Fruit fly (Drosophila melanogaster) whole organism, embryonic: ENCODE results near the gene SpdS.
A peak's percentile ranks its signal among the peaks of the same experiment; 100 is the strongest.

Source experiments
- B-H1 ChIP-seq: fragments of 200-800 bp; sonication (Bioruptor generic); IDR thresholded peaks from 3 replicates; pipeline ENCODE4 v1.3.6; 2022; ENCODE audit warnings: missing biosample characterization, missing genetic modification characterization
- Blimp-1 ChIP-seq: fragments of 200-800 bp; sonication (Bioruptor generic); optimal IDR thresholded peaks from 3 replicates; lab custom pipeline; 2018; ENCODE audit warnings: missing biosample characterization, missing genetic modification characterization, mild to moderate bottlenecking, moderate library complexity, missing genetic modification reagents
- CG10147 ChIP-seq: fragments of 200-800 bp; sonication (Bioruptor generic); optimal IDR thresholded peaks from 2 replicates; lab custom pipeline; 2019; ENCODE audit warnings: missing biosample characterization, mild to moderate bottlenecking, missing genetic modification characterization, moderate library complexity
- CG10321 ChIP-seq: fragments of 200-800 bp; sonication (Bioruptor generic); IDR thresholded peaks from 2 replicates; pipeline ENCODE4 v1.3.6; 2022; ENCODE audit warnings: missing biosample characterization, missing genetic modification characterization
- CG10654 ChIP-seq: fragments of 200-800 bp; sonication (Bioruptor generic); optimal IDR thresholded peaks from 2 replicates; lab custom pipeline; 2016; ENCODE audit warnings: missing biosample characterization, missing genetic modification characterization
- CG11398 ChIP-seq: fragments of 200-800 bp; sonication (Bioruptor generic); optimal IDR thresholded peaks from 2 replicates; lab custom pipeline; 2016; ENCODE audit warnings: missing biosample characterization, missing genetic modification characterization
- CG11456 ChIP-seq: fragments of 200-800 bp; sonication (Bioruptor generic); IDR thresholded peaks from 3 replicates; pipeline ENCODE4 v1.3.6; 2022; ENCODE audit warnings: missing biosample characterization, missing genetic modification characterization
- CG11696 ChIP-seq: fragments of 200-800 bp; sonication (Bioruptor generic); IDR thresholded peaks from 2 replicates; pipeline ENCODE4 v1.3.6; 2022; ENCODE audit warnings: missing biosample characterization, missing genetic modification characterization
- CG1602 ChIP-seq: fragments of 200-800 bp; sonication (Bioruptor generic); optimal IDR thresholded peaks from 3 replicates; lab custom pipeline; 2016; ENCODE audit warnings: missing biosample characterization, missing genetic modification characterization
- CG1647 ChIP-seq: fragments of 200-800 bp; sonication (Bioruptor generic); optimal IDR thresholded peaks from 3 replicates; lab custom pipeline; 2016; ENCODE audit warnings: missing biosample characterization, missing genetic modification characterization
- CG17186 ChIP-seq: fragments of 200-800 bp; sonication (Bioruptor generic); optimal IDR thresholded peaks from 3 replicates; lab custom pipeline; 2017; ENCODE audit warnings: missing biosample characterization, missing genetic modification reagents, missing genetic modification characterization
- CG30431 ChIP-seq: fragments of 200-800 bp; sonication (Bioruptor generic); optimal IDR thresholded peaks from 2 replicates; lab custom pipeline; 2017; ENCODE audit warnings: missing biosample characterization, missing genetic modification characterization
- CG31388 ChIP-seq: fragments of 200-800 bp; sonication (Bioruptor generic); optimal IDR thresholded peaks from 2 replicates; lab custom pipeline; 2016; ENCODE audit warnings: missing biosample characterization, missing genetic modification characterization
- CG32772 ChIP-seq: fragments of 200-800 bp; sonication (Bioruptor generic); IDR thresholded peaks from 2 replicates; pipeline ENCODE4 v1.3.6; 2022; ENCODE audit warnings: missing biosample characterization, missing genetic modification characterization
- CG33557 ChIP-seq: fragments of 200-800 bp; sonication (Bioruptor generic); optimal IDR thresholded peaks from 2 replicates; lab custom pipeline; 2019; ENCODE audit warnings: missing biosample characterization, mild to moderate bottlenecking, missing genetic modification characterization, moderate library complexity
- CG4707 ChIP-seq: fragments of 200-800 bp; sonication (Bioruptor generic); optimal IDR thresholded peaks from 2 replicates; lab custom pipeline; 2018; ENCODE audit warnings: missing biosample characterization, mild to moderate bottlenecking, missing genetic modification characterization, moderate library complexity
- CG9727 ChIP-seq: fragments of 200-800 bp; sonication (Bioruptor generic); optimal IDR thresholded peaks from 3 replicates; lab custom pipeline; 2017; ENCODE audit warnings: missing biosample characterization, mild to moderate bottlenecking, missing genetic modification characterization
- CHES-1-like ChIP-seq: fragments of 200-800 bp; sonication (Bioruptor generic); optimal IDR thresholded peaks from 2 replicates; lab custom pipeline; 2016; ENCODE audit warnings: missing biosample characterization, missing genetic modification characterization
- D19B ChIP-seq: fragments of 200-800 bp; sonication (Bioruptor generic); optimal IDR thresholded peaks from 2 replicates; lab custom pipeline; 2017; ENCODE audit warnings: missing biosample characterization, mild to moderate bottlenecking, missing genetic modification characterization
- Dref ChIP-seq: fragments of 200-800 bp; sonication (Bioruptor generic); IDR thresholded peaks from 2 replicates; pipeline ENCODE4 v1.3.6; 2022; ENCODE audit warnings: missing biosample characterization, missing genetic modification characterization
- H2.0 ChIP-seq: fragments of 200-800 bp; sonication (Bioruptor generic); IDR thresholded peaks from 2 replicates; pipeline ENCODE4 v1.3.6; 2022; ENCODE audit warnings: missing biosample characterization, missing genetic modification characterization
- HmgD ChIP-seq: fragments of 200-800 bp; sonication (Bioruptor generic); optimal IDR thresholded peaks from 3 replicates; lab custom pipeline; 2016; ENCODE audit warnings: missing biosample characterization, missing genetic modification characterization
- Hmx ChIP-seq: fragments of 200-800 bp; sonication (Bioruptor generic); optimal IDR thresholded peaks from 2 replicates; lab custom pipeline; 2016; ENCODE audit warnings: missing biosample characterization, missing genetic modification characterization
- Hr3 ChIP-seq: fragments of 200-800 bp; sonication (Bioruptor generic); optimal IDR thresholded peaks from 3 replicates; lab custom pipeline; 2016; ENCODE audit warnings: missing biosample characterization, missing genetic modification characterization
- Max ChIP-seq: fragments of 200-800 bp; sonication (Bioruptor generic); optimal IDR thresholded peaks from 2 replicates; lab custom pipeline; 2016; ENCODE audit warnings: missing biosample characterization, mild to moderate bottlenecking, missing genetic modification characterization
- Meics ChIP-seq: fragments of 200-800 bp; sonication (Bioruptor generic); optimal IDR thresholded peaks from 2 replicates; lab custom pipeline; 2017; ENCODE audit warnings: missing biosample characterization, mild to moderate bottlenecking, missing genetic modification characterization
- Mes4 ChIP-seq: fragments of 200-800 bp; sonication (Bioruptor generic); optimal IDR thresholded peaks from 2 replicates; lab custom pipeline; 2016; ENCODE audit warnings: missing biosample characterization, missing genetic modification characterization
- Nf-YB ChIP-seq: fragments of 200-800 bp; sonication (Bioruptor generic); optimal IDR thresholded peaks from 3 replicates; lab custom pipeline; 2019; ENCODE audit warnings: missing biosample characterization, mild to moderate bottlenecking, missing genetic modification characterization, moderate library complexity
- NfI ChIP-seq: fragments of 200-800 bp; sonication (Bioruptor generic); optimal IDR thresholded peaks from 3 replicates; lab custom pipeline; 2018; ENCODE audit warnings: missing biosample characterization, mild to moderate bottlenecking, missing genetic modification characterization, moderate library complexity
- Sry-δ ChIP-seq: fragments of 200-800 bp; sonication (Bioruptor generic); optimal IDR thresholded peaks from 2 replicates; lab custom pipeline; 2016; ENCODE audit warnings: missing biosample characterization, missing genetic modification characterization
- Xrp1 ChIP-seq: fragments of 200-800 bp; sonication (Bioruptor generic); IDR thresholded peaks from 2 replicates; pipeline ENCODE4 v1.3.6; 2022; ENCODE audit warnings: missing biosample characterization, missing genetic modification characterization
- YL-1 ChIP-seq: fragments of 200-800 bp; sonication (Bioruptor generic); optimal IDR thresholded peaks from 3 replicates; lab custom pipeline; 2017; ENCODE audit warnings: missing biosample characterization, mild to moderate bottlenecking, missing genetic modification characterization
- ac ChIP-seq: fragments of 200-800 bp; sonication (Bioruptor generic); optimal IDR thresholded peaks from 3 replicates; lab custom pipeline; 2017; ENCODE audit warnings: missing biosample characterization, mild to moderate bottlenecking, missing genetic modification characterization
- al ChIP-seq: fragments of 200-800 bp; sonication (Bioruptor generic); IDR thresholded peaks from 2 replicates; pipeline ENCODE4 v1.3.6; 2022; ENCODE audit warnings: missing biosample characterization, missing genetic modification characterization
- amos ChIP-seq: fragments of 200-800 bp; sonication (Bioruptor generic); IDR thresholded peaks from 2 replicates; pipeline ENCODE4 v1.3.6; 2022; ENCODE audit warnings: missing biosample characterization, missing genetic modification characterization; ENCODE audit not compliant: partially characterized antibody
- ap ChIP-seq: fragments of 200-800 bp; sonication (Bioruptor generic); IDR thresholded peaks from 2 replicates; pipeline ENCODE4 v1.3.6; 2022; ENCODE audit warnings: missing biosample characterization, missing genetic modification characterization
- bab2 ChIP-seq: fragments of 200-800 bp; sonication (Bioruptor generic); optimal IDR thresholded peaks from 2 replicates; lab custom pipeline; 2016; ENCODE audit warnings: missing biosample characterization, missing genetic modification characterization
- bcd ChIP-seq: fragments of 200-800 bp; sonication (Bioruptor generic); optimal IDR thresholded peaks from 2 replicates; lab custom pipeline; 2017; ENCODE audit warnings: missing biosample characterization, mild to moderate bottlenecking, missing genetic modification characterization
- bigmax ChIP-seq: fragments of 200-800 bp; sonication (Bioruptor generic); optimal IDR thresholded peaks from 2 replicates; lab custom pipeline; 2018; ENCODE audit warnings: missing biosample characterization, mild to moderate bottlenecking, missing genetic modification characterization
- dan ChIP-seq: fragments of 200-800 bp; sonication (Bioruptor generic); IDR thresholded peaks from 2 replicates; pipeline ENCODE4 v1.3.6; 2022; ENCODE audit warnings: missing biosample characterization, missing genetic modification characterization
- fd3F ChIP-seq: fragments of 200-800 bp; sonication (Bioruptor generic); optimal IDR thresholded peaks from 2 replicates; lab custom pipeline; 2018; ENCODE audit warnings: missing biosample characterization, mild to moderate bottlenecking, missing genetic modification characterization, moderate library complexity
- fu2 ChIP-seq: fragments of 200-800 bp; sonication (Bioruptor generic); optimal IDR thresholded peaks from 2 replicates; lab custom pipeline; 2016; ENCODE audit warnings: missing biosample characterization, missing genetic modification characterization
- gsb ChIP-seq: fragments of 200-800 bp; sonication (Bioruptor generic); IDR thresholded peaks from 2 replicates; pipeline ENCODE4 v1.3.6; 2022; ENCODE audit warnings: missing biosample characterization, missing genetic modification characterization
- insv ChIP-seq, 2 experiments: fragments of 200-800 bp; sonication (Bioruptor generic); optimal IDR thresholded peaks; 3 replicates each; lab custom pipeline; 2016 to 2018; ENCODE audit warnings: missing biosample characterization in 2 of 2, missing genetic modification characterization in 2 of 2
- kni ChIP-seq: fragments of 200-800 bp; sonication (Bioruptor generic); optimal IDR thresholded peaks from 3 replicates; lab custom pipeline; 2017; ENCODE audit warnings: mild to moderate bottlenecking, missing biosample characterization, missing genetic modification reagents, missing genetic modification characterization
- nerfin-1 ChIP-seq: fragments of 200-800 bp; sonication (Bioruptor generic); optimal IDR thresholded peaks from 3 replicates; lab custom pipeline; 2019; ENCODE audit warnings: missing biosample characterization, mild to moderate bottlenecking, missing genetic modification characterization, moderate library complexity
- pzg ChIP-seq: fragments of 200-800 bp; sonication (Bioruptor generic); optimal IDR thresholded peaks from 3 replicates; lab custom pipeline; 2018; ENCODE audit warnings: missing biosample characterization, mild to moderate bottlenecking, missing genetic modification characterization, moderate library complexity
- sens-2 ChIP-seq: fragments of 200-800 bp; sonication (Bioruptor generic); IDR thresholded peaks from 2 replicates; pipeline ENCODE4 v1.3.6; 2022; ENCODE audit warnings: missing biosample characterization, missing genetic modification characterization
- seq ChIP-seq: fragments of 200-800 bp; sonication (Bioruptor generic); IDR thresholded peaks from 2 replicates; pipeline ENCODE4 v1.3.6; 2022; ENCODE audit warnings: missing biosample characterization, missing genetic modification characterization
- sug ChIP-seq: fragments of 200-800 bp; optimal IDR thresholded peaks from 2 replicates; lab custom pipeline; 2019; ENCODE audit warnings: missing biosample characterization, mild to moderate bottlenecking, missing genetic modification characterization, moderate library complexity
- ttk ChIP-seq: fragments of 200-800 bp; sonication (Bioruptor generic); IDR thresholded peaks from 2 replicates; pipeline ENCODE4 v2.1.2; 2022; ENCODE audit warnings: missing biosample characterization, missing genetic modification characterization
- twi ChIP-seq: fragments of 200-800 bp; optimal IDR thresholded peaks from 2 replicates; lab custom pipeline; 2019; ENCODE audit warnings: missing biosample characterization, mild to moderate bottlenecking, missing genetic modification characterization, moderate library complexity

Gene SpdS

dm6 chr3R:9598099-9598498 is 33.3 kb upstream of the SpdS start (continued):
- no peak for TF ChIP-seq amos (GFP tag; lab: Robert Waterston, UW)
- no peak for TF ChIP-seq bigmax (GFP tag; lab: Kevin White, UChicago)
- TF ChIP-seq B-H1, result no peak
- peak; percentile 55 for TF ChIP-seq bcd (GFP tag; lab: Kevin White, UChicago)
- no peak for TF ChIP-seq CG11696 (GFP tag; lab: Robert Waterston, UW)
- TF ChIP-seq Nf-YB, result no peak
- no peak for TF ChIP-seq CG31388 (GFP tag; lab: Kevin White, UChicago)
- no peak for TF ChIP-seq dan (GFP tag; lab: Robert Waterston, UW)
- TF ChIP-seq HmgD (GFP tag; lab: Kevin White, UChicago), result no peak
- peak; percentile 33 for TF ChIP-seq CG17186
- TF ChIP-seq D19B, result no peak
- no peak for TF ChIP-seq CG10321 (GFP tag; lab: Robert Waterston, UW)
- no peak for TF ChIP-seq Max (GFP tag; lab: Kevin White, UChicago)
- TF ChIP-seq CG11398 (GFP tag; lab: Kevin White, UChicago), result no peak
- TF ChIP-seq Dref, result no peak
- TF ChIP-seq CG1602 (GFP tag; lab: Kevin White, UChicago), result peak; percentile 49
- no peak for TF ChIP-seq Hmx (GFP tag; lab: Kevin White, UChicago)
- peak; percentile 30 for TF ChIP-seq NfI (GFP tag; lab: Kevin White, UChicago)
- no peak for TF ChIP-seq sug
- no peak for TF ChIP-seq insv (GFP tag; optimal IDR thresholded peaks at IDR 0.05; lab: Kevin White, UChicago)
- peak; percentile 21 for TF ChIP-seq CG10654
- TF ChIP-seq CG33557 (GFP tag; lab: Kevin White, UChicago), result peak; percentile 51
- TF ChIP-seq kni (GFP tag; lab: Kevin White, UChicago), result no peak
- TF ChIP-seq CG30431 (GFP tag; lab: Kevin White, UChicago), result peak; percentile 35
- TF ChIP-seq sens-2 (GFP tag; lab: Robert Waterston, UW), result no peak
- no peak for TF ChIP-seq fd3F (GFP tag; lab: Kevin White, UChicago)
- TF ChIP-seq CG9727, result peak; percentile 12
- TF ChIP-seq ap (GFP tag; lab: Robert Waterston, UW), result no peak
- peak; percentile 36; the same call in 1 of the 2 replicates for TF ChIP-seq Xrp1 (GFP tag; lab: Robert Waterston, UW)
- no peak for TF ChIP-seq YL-1 (GFP tag; lab: Kevin White, UChicago)
- no peak for TF ChIP-seq CG10147 (GFP tag; lab: Kevin White, UChicago)
- no peak for TF ChIP-seq Meics (GFP tag; lab: Kevin White, UChicago)
- TF ChIP-seq seq (GFP tag; lab: Robert Waterston, UW), result 0 out of 2 replicates have a peak, but pooled peaks have one; percentile 21
- TF ChIP-seq CG4707 (GFP tag; lab: Kevin White, UChicago), result peak; percentile 42
- TF ChIP-seq H2.0 (GFP tag; lab: Robert Waterston, UW), result peak; percentile 43; the same call in 1 of the 2 replicates
- peak; percentile 9 for TF ChIP-seq twi (tag; lab: Kevin White, UChicago)
- no peak for TF ChIP-seq pzg (GFP tag; lab: Kevin White, UChicago)
- TF ChIP-seq gsb (GFP tag; lab: Robert Waterston, UW), result no peak
- TF ChIP-seq CG32772 (GFP tag; lab: Robert Waterston, UW), result 0 out of 2 replicates have a peak, but pooled peaks have one; percentile 19
- TF ChIP-seq ac (GFP tag; lab: Kevin White, UChicago), result no peak
- peak; percentile 32 for TF ChIP-seq Hr3 (GFP tag; lab: Kevin White, UChicago)
- TF ChIP-seq al (GFP tag; lab: Robert Waterston, UW), result no peak
- peak; percentile 50 for TF ChIP-seq nerfin-1 (tag; lab: Kevin White, UChicago)
- no peak for TF ChIP-seq bab2 (GFP tag; lab: Kevin White, UChicago)
- peak; percentile 74 for TF ChIP-seq Blimp-1 (GFP tag; lab: Kevin White, UChicago)
- no peak for TF ChIP-seq CG1647 (GFP tag; lab: Kevin White, UChicago)
- no peak for TF ChIP-seq CHES-1-like (GFP tag; lab: Kevin White, UChicago)
- TF ChIP-seq Sry-δ, result peak; percentile 25
- TF ChIP-seq fu2, result no peak
- peak; percentile 36 for TF ChIP-seq Mes4 (GFP tag; lab: Kevin White, UChicago)
- no peak for TF ChIP-seq ttk (GFP tag; lab: Robert Waterston, UW)
- peak; percentile 8; the same call in 1 of the 3 replicates for TF ChIP-seq CG11456 (GFP tag; lab: Robert Waterston, UW)
